Fruit fly (Drosophila melanogaster) Kc167 (cell line): ENCODE measurements around the gene CG1622.

ENCODE experiments used
- Myc ChIP-seq: fragments of >200 bp; optimal IDR thresholded peaks from 2 replicates; lab custom pipeline; 2017; ENCODE audit warnings: missing external identifiers
- Sin3A ChIP-seq: fragments of >200 bp; optimal IDR thresholded peaks from 2 replicates; lab custom pipeline; 2018; ENCODE audit warnings: missing external identifiers
- psq ChIP-seq: fragments of >200 bp; optimal IDR thresholded peaks from 2 replicates; lab custom pipeline; 2017; ENCODE audit warnings: missing external identifiers
- ttk ChIP-seq: sonication (Bioruptor generic); optimal IDR thresholded peaks from 2 replicates; lab custom pipeline; 2017; ENCODE audit warnings: missing external identifiers

- TF ChIP-seq Myc, result no peak
- no peak for TF ChIP-seq Sin3A (lab: Kevin White, UChicago)
- TF ChIP-seq psq (lab: Kevin White, UChicago), result no peak
- no peak for TF ChIP-seq ttk
Measured at dm6 chrX:13320697-13321445, 24.0 kb downstream of the CG1622 start.
